Fruit fly (Drosophila melanogaster) whole organism, larva: Measurements from ENCODE around the gene CG15638.

ENCODE experiments used
- noc ChIP-seq: fragments of 200-800 bp; sonication (Bioruptor generic); optimal IDR thresholded peaks from 3 replicates; lab custom pipeline; 2019; ENCODE audit warnings: missing biosample characterization, mild to moderate bottlenecking, missing genetic modification characterization, moderate library complexity

Gene CG15638

dm6 chr2L:13541968-13542367, 6.4 kb upstream of the CG15638 start, which contains the start of gene CG16853:
Gene CG16853, plus strand, starts transcription at chr2L:13542268.
- no peak for TF ChIP-seq noc

dm6 chr2L:13540704-13541103, 5.1 kb upstream of the CG15638 start, which contains the start of gene CG16852:
Gene CG16852, plus strand, starts transcription at chr2L:13540751.
- no peak for TF ChIP-seq noc

- TF ChIP-seq noc: no peak
These were observed 3.1 kb downstream of the CG15638 start, which contains the start of gene CG33645 for dm6 chr2L:13532524-13532923. Gene CG33645, plus strand, starts transcription at chr2L:13532824.

dm6 chr2L:13531785-13532184, 3.8 kb downstream of the CG15638 start, which contains the start of gene CG33644:
Gene CG33644, plus strand, starts transcription at chr2L:13532085.
- no peak for TF ChIP-seq noc

dm6 chr2L:13530774-13531173, 4.8 kb downstream of the CG15638 start, which contains the start of gene CG33643:
Gene CG33643, plus strand, starts transcription at chr2L:13531074.
- no peak for TF ChIP-seq noc

dm6 chr2L:13529675-13530074, 5.9 kb downstream of the CG15638 start, which contains the start of gene CG33642:
Gene CG33642, plus strand, starts transcription at chr2L:13529975.
- no peak for TF ChIP-seq noc

dm6 chr2L:13528742-13529141, 6.8 kb downstream of the CG15638 start, which contains the start of gene CG33641:
Gene CG33641, plus strand, starts transcription at chr2L:13529042.
- no peak for TF ChIP-seq noc

dm6 chr2L:13527541-13527940, 8.0 kb downstream of the CG15638 start, which contains the start of gene CG33640:
Gene CG33640, plus strand, starts transcription at chr2L:13527841.
- TF ChIP-seq noc: no peak

- TF ChIP-seq noc: no peak
These were observed 13.8 kb downstream of the CG15638 start for dm6 chr2L:13521807-13522206.

dm6 chr2L:13515688-13516037, 19.9 kb downstream of the CG15638 start:
- TF ChIP-seq noc: no peak

- TF ChIP-seq noc: no peak
These were observed 20.5 kb downstream of the CG15638 start for dm6 chr2L:13514945-13515687.

dm6 chr2L:13514262-13514937, 21.2 kb downstream of the CG15638 start:
- TF ChIP-seq noc: peak; percentile 92

- TF ChIP-seq noc: no peak
These were observed 22.0 kb downstream of the CG15638 start for dm6 chr2L:13513331-13514261.

dm6 chr2L:13513033-13513330, 22.6 kb downstream of the CG15638 start:
- TF ChIP-seq noc: no peak

- TF ChIP-seq noc: no peak
These were observed 23.2 kb downstream of the CG15638 start for dm6 chr2L:13512182-13513032.
